Fruit fly (Drosophila melanogaster): ENCODE measurements around the gene CG13786.
A peak's percentile ranks its signal among the peaks of the same experiment; 100 is the strongest.

Gene CG13786

DNA sequence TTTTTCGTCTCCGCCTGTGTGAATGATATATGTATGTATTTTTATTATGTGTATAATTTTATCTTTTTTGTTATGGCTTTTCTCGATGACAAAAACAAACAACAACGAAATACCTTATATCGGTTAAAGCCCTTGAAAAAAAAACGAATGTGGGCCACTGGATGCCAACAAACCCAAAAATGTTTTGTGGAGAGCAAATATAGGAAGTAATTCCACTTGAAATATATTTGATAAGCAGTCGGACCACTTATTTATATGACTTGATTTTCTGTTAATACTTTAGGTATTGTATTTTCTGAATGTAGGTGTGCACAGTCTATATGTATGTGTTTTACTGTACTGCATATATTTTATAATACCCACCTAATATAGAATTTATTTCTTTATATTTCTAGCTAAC lies 11.8 kb downstream of the CG13786 start (continued):
- TF ChIP-seq CG13894 (tag; optimal IDR thresholded peaks at IDR 0.05): peak; percentile 10
- TF ChIP-seq CG11504 (tag; optimal IDR thresholded peaks at IDR 0.05): no peak
- no peak for TF ChIP-seq Adf1 (GFP tag; IDR thresholded peaks at IDR 0.05)
- TF ChIP-seq CG1832 (GFP tag; optimal IDR thresholded peaks at IDR 0.05): no peak
- no peak for TF ChIP-seq schlank (tag; optimal IDR thresholded peaks at IDR 0.05)
- peak in 1 of 2 experiments; percentile 84 for TF ChIP-seq Eip74EF (GFP tag; optimal IDR thresholded peaks at IDR 0.05)
- TF ChIP-seq CG13287 (GFP tag; IDR thresholded peaks at IDR 0.05; ENCODE audit: partially characterized antibody): no peak
- no peak for TF ChIP-seq CG17912 (GFP tag; optimal IDR thresholded peaks at IDR 0.05)
- TF ChIP-seq bowl (GFP tag; IDR thresholded peaks at IDR 0.05): no peak
- peak; percentile 33 for TF ChIP-seq CG12769 (tag; optimal IDR thresholded peaks at IDR 0.05)
- TF ChIP-seq ash1 (GFP tag; optimal IDR thresholded peaks at IDR 0.05): no peak

DNA sequence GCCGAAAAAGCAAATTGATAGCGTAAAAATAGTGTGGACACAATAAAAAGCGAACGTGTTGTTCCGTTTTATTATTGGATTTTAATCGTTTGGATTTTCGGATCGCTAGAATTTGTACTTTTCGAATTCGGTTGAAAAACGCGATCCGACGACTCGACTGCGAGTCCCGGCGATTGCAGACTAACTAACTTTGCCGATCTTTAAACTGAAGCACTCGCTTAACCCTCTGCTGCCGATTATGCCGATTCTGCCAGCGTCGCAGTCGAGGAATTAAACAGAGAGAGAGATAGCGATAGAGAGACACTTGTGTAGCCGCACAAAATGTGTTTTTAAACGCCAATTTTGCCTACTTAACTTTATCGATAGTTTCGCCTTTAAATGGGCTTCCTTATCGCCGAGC lies 12.5 kb downstream of the CG13786 start:
- no peak for TF ChIP-seq CG30020 (tag; optimal IDR thresholded peaks at IDR 0.05)
- no peak for TF ChIP-seq CG13624 (GFP tag; optimal IDR thresholded peaks at IDR 0.05)
- no peak for TF ChIP-seq CG18599 (GFP tag; optimal IDR thresholded peaks at IDR 0.05)
- peak; percentile 52 for TF ChIP-seq gro (GFP tag; optimal IDR thresholded peaks at IDR 0.05)
- TF ChIP-seq CG8290 (GFP tag; optimal IDR thresholded peaks at IDR 0.05): no peak
- peak in 1 of 2 experiments; percentile 3 for TF ChIP-seq CG8290 (tag; optimal IDR thresholded peaks at IDR 0.05)
- TF ChIP-seq grn (GFP tag; optimal IDR thresholded peaks at IDR 0.05): peak; percentile 76
- TF ChIP-seq Fer2 (tag; optimal IDR thresholded peaks at IDR 0.05): no peak
- TF ChIP-seq Pdp1 (GFP tag; optimal IDR thresholded peaks at IDR 0.05): peak in 1 of 2 experiments; percentile 58
- no peak for TF ChIP-seq pita (GFP tag; optimal IDR thresholded peaks at IDR 0.05)
- 0 out of 3 replicates have a peak, but pooled peaks have one; percentile 37 for TF ChIP-seq CG34422 (GFP tag; IDR thresholded peaks at IDR 0.05)
- TF ChIP-seq CG18011 (GFP tag; optimal IDR thresholded peaks at IDR 0.05): no peak
- peak; percentile 25; the same call in 1 of the 2 replicates for TF ChIP-seq amos (GFP tag; IDR thresholded peaks at IDR 0.05; ENCODE audit: partially characterized antibody)
- peak; percentile 77 for TF ChIP-seq mirr (GFP tag; optimal IDR thresholded peaks at IDR 0.05)
- 0 out of 3 replicates have a peak, but pooled peaks have one; percentile 29 for TF ChIP-seq zfh1 (GFP tag; IDR thresholded peaks at IDR 0.05)
- peak; percentile 16 for TF ChIP-seq CG10543 (GFP tag; optimal IDR thresholded peaks at IDR 0.05)
- TF ChIP-seq CG14014 (GFP tag; IDR thresholded peaks at IDR 0.05): peak; percentile 57; the same call in 1 of the 2 replicates
- no peak for TF ChIP-seq zf30C (GFP tag; optimal IDR thresholded peaks at IDR 0.05)
- TF ChIP-seq exex (tag; optimal IDR thresholded peaks at IDR 0.05): peak; percentile 99
- no peak for TF ChIP-seq phol (tag; optimal IDR thresholded peaks at IDR 0.05)
- TF ChIP-seq Hey (tag; optimal IDR thresholded peaks at IDR 0.05): peak; percentile 9
- TF ChIP-seq CG34376 (GFP tag; optimal IDR thresholded peaks at IDR 0.05): peak; percentile 88
- no peak for TF ChIP-seq h (optimal IDR thresholded peaks at IDR 0.05)
- peak; percentile 40 for TF ChIP-seq CG12769 (tag; optimal IDR thresholded peaks at IDR 0.05)
- peak; percentile 75; the same call in 3 of the 4 replicates for TF ChIP-seq chinmo (GFP tag; IDR thresholded peaks at IDR 0.05; ENCODE audit: partially characterized antibody)
- 0 out of 2 replicates have a peak, but pooled peaks have one; percentile 21 for TF ChIP-seq sob (GFP tag; IDR thresholded peaks at IDR 0.05)
- peak; percentile 71 for TF ChIP-seq sug (tag; optimal IDR thresholded peaks at IDR 0.05)
- peak; percentile 17; the same call in 1 of the 2 replicates for TF ChIP-seq rib (GFP tag; IDR thresholded peaks at IDR 0.05)
- peak; percentile 12; the same call in 1 of the 2 replicates for TF ChIP-seq CG32532 (GFP tag; IDR thresholded peaks at IDR 0.05)
- no peak for TF ChIP-seq ttk (GFP tag; IDR thresholded peaks at IDR 0.05)
- TF ChIP-seq CG12219 (GFP tag; optimal IDR thresholded peaks at IDR 0.05): no peak
- TF ChIP-seq Bgb (GFP tag; IDR thresholded peaks at IDR 0.05; ENCODE audit: partially characterized antibody): peak; percentile 36; the same call in 1 of the 2 replicates
- peak; percentile 94 for TF ChIP-seq Adf1 (GFP tag; IDR thresholded peaks at IDR 0.05)
- TF ChIP-seq Med (GFP tag): peak; percentile 62
- 0 out of 2 replicates have a peak, but pooled peaks have one; percentile 17 for TF ChIP-seq CG42726 (GFP tag; IDR thresholded peaks at IDR 0.05; ENCODE audit: partially characterized antibody)
- peak; percentile 28; the same call in 1 of the 2 replicates for TF ChIP-seq CG13287 (GFP tag; IDR thresholded peaks at IDR 0.05; ENCODE audit: partially characterized antibody)
- TF ChIP-seq Deaf1 (tag; optimal IDR thresholded peaks at IDR 0.05): peak; percentile 81
- TF ChIP-seq Atf6 (GFP tag; IDR thresholded peaks at IDR 0.05): 0 out of 2 replicates have a peak, but pooled peaks have one; percentile 30
- TF ChIP-seq CG17359 (tag; optimal IDR thresholded peaks at IDR 0.05): no peak
